Fruit fly (Drosophila melanogaster) whole organism, embryonic: ENCODE measurements around the gene Ucp4A.
"Not testable (repeated sequence)": the region's sequence is repeated elsewhere in the genome, so short reads cannot be mapped to it uniquely, and the experiment has no call there.

Source experiments
- CG6254 ChIP-seq: fragments of 200-800 bp; sonication (Bioruptor generic); optimal IDR thresholded peaks from 3 replicates; lab custom pipeline; 2017; ENCODE audit warnings: mild to moderate bottlenecking, missing biosample characterization, missing genetic modification reagents, missing genetic modification characterization
- Hand ChIP-seq: fragments of 200-800 bp; sonication (Bioruptor generic); optimal IDR thresholded peaks from 2 replicates; lab custom pipeline; 2017; ENCODE audit warnings: mild to moderate bottlenecking, missing biosample characterization, missing genetic modification reagents, missing genetic modification characterization
- Lpt ChIP-seq: fragments of >200 bp; optimal IDR thresholded peaks from 2 replicates; lab custom pipeline; 2018; ENCODE audit warnings: missing biosample characterization, missing genetic modification characterization
- fd3F ChIP-seq: fragments of 200-800 bp; sonication (Bioruptor generic); optimal IDR thresholded peaks from 2 replicates; lab custom pipeline; 2018; ENCODE audit warnings: missing biosample characterization, mild to moderate bottlenecking, missing genetic modification characterization, moderate library complexity
- org-1 ChIP-seq: fragments of 200-800 bp; sonication (Bioruptor generic); optimal IDR thresholded peaks from 2 replicates; lab custom pipeline; 2017; ENCODE audit warnings: missing biosample characterization, missing genetic modification characterization
- rib ChIP-seq: fragments of 200-800 bp; sonication (Bioruptor generic); IDR thresholded peaks from 2 replicates; pipeline ENCODE4 v1.3.6; 2022; ENCODE audit warnings: missing biosample characterization, missing genetic modification characterization

The Ucp4A gene

dm6 chrX:17887877-17888276, 43.1 kb downstream of the Ucp4A start, which contains the start of gene CG6788:
Gene CG6788, plus strand, starts transcription at chrX:17888177.
- TF ChIP-seq Lpt (GFP tag; lab: Kevin White, UChicago) (no peak), CG6254 (GFP tag; lab: Kevin White, UChicago) (no peak), org-1 (GFP tag; lab: Kevin White, UChicago) (no peak)

- TF ChIP-seq Hand; rib (GFP tag; lab: Robert Waterston, UW); fd3F (GFP tag; lab: Kevin White, UChicago): not testable (repeated sequence)
Measured at dm6 chrX:17889247-17889646, 44.5 kb downstream of the Ucp4A start, which contains the start of gene Gss1. Gene Gss1, plus strand, starts transcription at chrX:17889547.
